Worm (Caenorhabditis elegans) whole organism, L2 larva: Measurements from ENCODE around the gene ZK1290.11.
A peak's percentile ranks its signal among the peaks of the same experiment; 100 is the strongest.

Source experiments
- F13H6.1 ChIP-seq: sonication (generic microtip); optimal IDR thresholded peaks from 2 replicates; lab custom pipeline; 2016; ENCODE audit warnings: missing genetic modification characterization, missing compliant biosample characterization
- Y55F3AM.14 ChIP-seq: fragments of 200-800 bp; sonication (Bioruptor generic); optimal IDR thresholded peaks from 2 replicates; lab custom pipeline; 2018; ENCODE audit warnings: mild to moderate bottlenecking, missing genetic modification characterization, missing compliant biosample characterization
- ama-1 ChIP-seq: fragments of 150-350 bp; optimal IDR thresholded peaks from 2 replicates; lab custom pipeline; 2018; ENCODE audit warnings: inconsistent platforms
- blmp-1 ChIP-seq: sonication (generic microtip); optimal IDR thresholded peaks from 2 replicates; lab custom pipeline; 2017; ENCODE audit warnings: missing genetic modification characterization, mild to moderate bottlenecking, missing compliant biosample characterization, antibody characterized with exemption, moderate library complexity; ENCODE audit not compliant: insufficient read depth
- ceh-82 ChIP-seq: fragments of 150-350 bp; optimal IDR thresholded peaks from 2 replicates; lab custom pipeline; 2014; ENCODE audit warnings: missing biosample characterization, missing genetic modification characterization
- egl-27 ChIP-seq: sonication (generic microtip); optimal IDR thresholded peaks from 3 replicates; lab custom pipeline; 2017; ENCODE audit warnings: missing biosample characterization, missing genetic modification reagents, missing genetic modification characterization
- nhr-12 ChIP-seq: fragments of 150-350 bp; optimal IDR thresholded peaks from 2 replicates; lab custom pipeline; 2014; ENCODE audit warnings: missing biosample characterization, missing genetic modification characterization
- nhr-6 ChIP-seq: fragments of 150-350 bp; optimal IDR thresholded peaks from 2 replicates; lab custom pipeline; 2014; ENCODE audit warnings: missing biosample characterization, missing genetic modification characterization
- snpc-4 ChIP-seq: fragments of 150-350 bp; optimal IDR thresholded peaks from 2 replicates; lab custom pipeline; 2014; ENCODE audit warnings: missing biosample characterization, missing genetic modification characterization
- ztf-11 ChIP-seq: sonication (generic microtip); optimal IDR thresholded peaks from 2 replicates; lab custom pipeline; 2017; ENCODE audit warnings: missing biosample characterization, missing genetic modification characterization
- ztf-4 ChIP-seq: fragments of 150-350 bp; optimal IDR thresholded peaks from 2 replicates; lab custom pipeline; 2014; ENCODE audit warnings: missing biosample characterization, missing genetic modification characterization

- TF ChIP-seq ama-1 (lab: Kevin White, UChicago) = no peak
- TF ChIP-seq F13H6.1 (tag; lab: Kevin White, UChicago) = peak; percentile 60
- no peak for TF ChIP-seq ceh-82 (tag; lab: Kevin White, UChicago)
- no peak for TF ChIP-seq snpc-4 (tag; lab: Kevin White, UChicago)
- peak; percentile 6 for TF ChIP-seq Y55F3AM.14 (GFP tag; lab: Kevin White, UChicago)
- TF ChIP-seq nhr-12 (tag; lab: Kevin White, UChicago) = no peak
- TF ChIP-seq nhr-6 (tag; lab: Kevin White, UChicago) = no peak
- no peak for TF ChIP-seq ztf-11
- no peak for TF ChIP-seq ztf-4 (tag; lab: Kevin White, UChicago)
- TF ChIP-seq blmp-1 (tag; lab: Kevin White, UChicago) = no peak
- peak; percentile 3 for TF ChIP-seq egl-27 (tag; lab: Kevin White, UChicago)
Observed at ce11 chrII:7554716-7555247, 6.6 kb downstream of the ZK1290.11 start.
